Fruit fly (Drosophila melanogaster) whole organism, wandering third instar larva: Measurements from ENCODE around the gene Charon.
A peak's percentile ranks its signal among the peaks of the same experiment; 100 is the strongest.

Source experiments
- Abd-B ChIP-seq: fragments of >200 bp; optimal IDR thresholded peaks from 2 replicates; lab custom pipeline; 2017; ENCODE audit warnings: missing biosample characterization, missing genetic modification characterization
- CG32264 ChIP-seq: fragments of 200-800 bp; sonication (Bioruptor generic); optimal IDR thresholded peaks from 2 replicates; lab custom pipeline; 2016; ENCODE audit warnings: missing biosample characterization, missing genetic modification characterization
- CG9705 ChIP-seq: fragments of 200-800 bp; sonication (Bioruptor generic); optimal IDR thresholded peaks from 2 replicates; lab custom pipeline; 2018; ENCODE audit warnings: missing biosample characterization, mild to moderate bottlenecking, missing genetic modification characterization
- CrebA ChIP-seq: fragments of 200-800 bp; sonication (Bioruptor generic); optimal IDR thresholded peaks from 2 replicates; lab custom pipeline; 2016; ENCODE audit warnings: missing biosample characterization, mild to moderate bottlenecking, missing genetic modification characterization, borderline replicate concordance
- Dfd ChIP-seq: fragments of >200 bp; optimal IDR thresholded peaks from 2 replicates; lab custom pipeline; 2017; ENCODE audit warnings: missing biosample characterization, missing genetic modification characterization
- Dif ChIP-seq: fragments of 200-275, 200-300 bp; sonication (Bioruptor generic); optimal IDR thresholded peaks from 2 replicates; lab custom pipeline; 2018; ENCODE audit warnings: missing biosample characterization, missing genetic modification characterization; ENCODE audit not compliant: partially characterized antibody
- GATAd ChIP-seq: sonication (Bioruptor generic); optimal IDR thresholded peaks from 2 replicates; lab custom pipeline; 2016; ENCODE audit warnings: missing biosample characterization, missing genetic modification characterization
- HLH106 ChIP-seq: fragments of 200-800 bp; optimal IDR thresholded peaks from 3 replicates; lab custom pipeline; 2019; ENCODE audit warnings: missing biosample characterization, mild to moderate bottlenecking, missing genetic modification characterization, moderate library complexity
- Hnf4 ChIP-seq: fragments of 200-800 bp; sonication (Bioruptor generic); optimal IDR thresholded peaks from 2 replicates; lab custom pipeline; 2016; ENCODE audit warnings: missing biosample characterization, mild to moderate bottlenecking, missing genetic modification characterization
- Hr83 ChIP-seq: fragments of 200-300 bp; sonication (Bioruptor generic); optimal IDR thresholded peaks from 2 replicates; lab custom pipeline; 2016; ENCODE audit warnings: missing biosample characterization, mild to moderate bottlenecking, missing genetic modification characterization, moderate library complexity; ENCODE audit not compliant: poor library complexity, severe bottlenecking
- Jra ChIP-seq: sonication (Bioruptor generic); optimal IDR thresholded peaks from 2 replicates; lab custom pipeline; 2016; ENCODE audit warnings: missing biosample characterization, missing genetic modification characterization
- Myc ChIP-seq: fragments of >200 bp; optimal IDR thresholded peaks from 2 replicates; lab custom pipeline; 2017
- N ChIP-seq: fragments of >200 bp; optimal IDR thresholded peaks from 2 replicates; lab custom pipeline; 2018; ENCODE audit warnings: missing biosample characterization, missing external identifiers, missing genetic modification characterization
- OdsH ChIP-seq: fragments of 200-800 bp; sonication (Bioruptor generic); optimal IDR thresholded peaks from 2 replicates; lab custom pipeline; 2016; ENCODE audit warnings: missing biosample characterization, mild to moderate bottlenecking, missing genetic modification characterization
- Rel ChIP-seq, 2 experiments: fragments of 200-800 bp; sonication (Bioruptor generic) in 1 of 2; optimal IDR thresholded peaks; 2 replicates in 1 of 2; 3 replicates in 1 of 2; lab custom pipeline; 2016 to 2019; ENCODE audit warnings: mild to moderate bottlenecking in 2 of 2, missing biosample characterization in 2 of 2, missing genetic modification characterization in 2 of 2, moderate library complexity in 1 of 2
- Sp1 ChIP-seq: fragments of 200-800 bp; sonication (Bioruptor generic); optimal IDR thresholded peaks from 3 replicates; lab custom pipeline; 2019; ENCODE audit warnings: missing biosample characterization, mild to moderate bottlenecking, missing genetic modification characterization, moderate library complexity
- Vsx2 ChIP-seq: fragments of 200-300, 225-300 bp; sonication (Bioruptor generic); optimal IDR thresholded peaks from 2 replicates; lab custom pipeline; 2018; ENCODE audit warnings: missing biosample characterization, missing genetic modification characterization; ENCODE audit not compliant: partially characterized antibody
- br ChIP-seq: fragments of 200-800 bp; sonication (Bioruptor generic); optimal IDR thresholded peaks from 2 replicates; lab custom pipeline; 2016; ENCODE audit warnings: missing biosample characterization, missing genetic modification characterization
- dl ChIP-seq, 2 experiments: fragments of 175-275, 200-275 bp in 1 of 2; fragments of 200-275 bp in 1 of 2; sonication (Bioruptor generic); optimal IDR thresholded peaks; lab custom pipeline; 2018; ENCODE audit warnings: mild to moderate bottlenecking in 2 of 2, missing biosample characterization in 2 of 2, missing genetic modification characterization in 2 of 2, moderate library complexity in 2 of 2; ENCODE audit not compliant: partially characterized antibody in 2 of 2, insufficient read depth in 1 of 2
- dmrt93B ChIP-seq: fragments of 200-800 bp; sonication (Bioruptor generic); optimal IDR thresholded peaks from 2 replicates; lab custom pipeline; 2018; ENCODE audit warnings: missing biosample characterization, mild to moderate bottlenecking, missing genetic modification characterization
- ey ChIP-seq: fragments of 200-800 bp; sonication (Bioruptor generic); optimal IDR thresholded peaks from 2 replicates; lab custom pipeline; 2016; ENCODE audit warnings: missing biosample characterization, missing genetic modification characterization
- foxo ChIP-seq, 2 experiments: fragments of 200-800 bp; sonication (Bioruptor generic); optimal IDR thresholded peaks; 2 replicates in 1 of 2; 3 replicates in 1 of 2; lab custom pipeline; 2016 to 2017; ENCODE audit warnings: missing biosample characterization in 2 of 2, missing genetic modification characterization in 2 of 2
- fru ChIP-seq: fragments of 200-800 bp; sonication (Bioruptor generic); optimal IDR thresholded peaks from 3 replicates; lab custom pipeline; 2016; ENCODE audit warnings: missing biosample characterization, mild to moderate bottlenecking, missing genetic modification characterization
- h ChIP-seq: fragments of 200-800 bp; sonication (Bioruptor generic); optimal IDR thresholded peaks from 3 replicates; lab custom pipeline; 2016; ENCODE audit warnings: missing biosample characterization, mild to moderate bottlenecking, missing genetic modification characterization
- jim ChIP-seq: fragments of 175-275, 200-325 bp; sonication (Bioruptor generic); optimal IDR thresholded peaks from 2 replicates; lab custom pipeline; 2016; ENCODE audit warnings: missing biosample characterization, mild to moderate bottlenecking, missing genetic modification characterization
- lola ChIP-seq: fragments of >200 bp; optimal IDR thresholded peaks from 2 replicates; lab custom pipeline; 2017; ENCODE audit warnings: missing biosample characterization, missing genetic modification characterization
- pan ChIP-seq: fragments of >200 bp; optimal IDR thresholded peaks from 2 replicates; lab custom pipeline; 2017
- psq ChIP-seq: fragments of 200-800 bp; sonication (Bioruptor generic); optimal IDR thresholded peaks from 3 replicates; lab custom pipeline; 2017; ENCODE audit warnings: missing biosample characterization, mild to moderate bottlenecking, missing genetic modification characterization, moderate library complexity
- rgr ChIP-seq: fragments of 200-800 bp; sonication (Bioruptor generic); optimal IDR thresholded peaks from 3 replicates; lab custom pipeline; 2016; ENCODE audit warnings: missing biosample characterization, mild to moderate bottlenecking, missing genetic modification characterization
- sv ChIP-seq: fragments of 200-800 bp; sonication (Bioruptor generic); optimal IDR thresholded peaks from 3 replicates; lab custom pipeline; 2016; ENCODE audit warnings: missing biosample characterization, missing genetic modification characterization
- tai ChIP-seq: sonication (Bioruptor generic); optimal IDR thresholded peaks from 2 replicates; lab custom pipeline; 2016; ENCODE audit warnings: missing biosample characterization, missing genetic modification characterization
- woc ChIP-seq: sonication (Bioruptor generic); optimal IDR thresholded peaks from 2 replicates; lab custom pipeline; 2016; ENCODE audit warnings: missing biosample characterization, mild to moderate bottlenecking, missing genetic modification characterization

Gene Charon

dm6 chr2L:1199166-1199565, 26.6 kb upstream of the Charon start, which contains the start of the genes CG5139 and CG43348:
Gene CG5139, minus strand, starts transcription at chr2L:1199266.
Gene CG43348, plus strand, starts transcription at chr2L:1199412.
- TF ChIP-seq lola (GFP tag; lab: Kevin White, UChicago), result no peak
- no peak for TF ChIP-seq CrebA (GFP tag; lab: Kevin White, UChicago)
- TF ChIP-seq tai, result no peak
- no peak for TF ChIP-seq dmrt93B (GFP tag; lab: Kevin White, UChicago)
- no peak for TF ChIP-seq Dfd (GFP tag; lab: Kevin White, UChicago)
- TF ChIP-seq N (GFP tag; lab: Kevin White, UChicago), result no peak
- no peak for TF ChIP-seq Hnf4 (GFP tag; lab: Kevin White, UChicago)
- no peak for TF ChIP-seq Myc (lab: Kevin White, UChicago)
- no peak for TF ChIP-seq Jra
- no peak for TF ChIP-seq Abd-B (GFP tag; lab: Kevin White, UChicago)
- TF ChIP-seq HLH106 (tag; lab: Kevin White, UChicago), result no peak
- TF ChIP-seq jim (GFP tag; lab: Kevin White, UChicago), result no peak
- TF ChIP-seq pan (lab: Kevin White, UChicago), result no peak
- TF ChIP-seq CG9705 (GFP tag; lab: Kevin White, UChicago), result no peak
- no peak for TF ChIP-seq fru (GFP tag; lab: Kevin White, UChicago)
- no peak for TF ChIP-seq woc (GFP tag; lab: Kevin White, UChicago)
- TF ChIP-seq, all 38 proteins: peak for 0

DNA sequence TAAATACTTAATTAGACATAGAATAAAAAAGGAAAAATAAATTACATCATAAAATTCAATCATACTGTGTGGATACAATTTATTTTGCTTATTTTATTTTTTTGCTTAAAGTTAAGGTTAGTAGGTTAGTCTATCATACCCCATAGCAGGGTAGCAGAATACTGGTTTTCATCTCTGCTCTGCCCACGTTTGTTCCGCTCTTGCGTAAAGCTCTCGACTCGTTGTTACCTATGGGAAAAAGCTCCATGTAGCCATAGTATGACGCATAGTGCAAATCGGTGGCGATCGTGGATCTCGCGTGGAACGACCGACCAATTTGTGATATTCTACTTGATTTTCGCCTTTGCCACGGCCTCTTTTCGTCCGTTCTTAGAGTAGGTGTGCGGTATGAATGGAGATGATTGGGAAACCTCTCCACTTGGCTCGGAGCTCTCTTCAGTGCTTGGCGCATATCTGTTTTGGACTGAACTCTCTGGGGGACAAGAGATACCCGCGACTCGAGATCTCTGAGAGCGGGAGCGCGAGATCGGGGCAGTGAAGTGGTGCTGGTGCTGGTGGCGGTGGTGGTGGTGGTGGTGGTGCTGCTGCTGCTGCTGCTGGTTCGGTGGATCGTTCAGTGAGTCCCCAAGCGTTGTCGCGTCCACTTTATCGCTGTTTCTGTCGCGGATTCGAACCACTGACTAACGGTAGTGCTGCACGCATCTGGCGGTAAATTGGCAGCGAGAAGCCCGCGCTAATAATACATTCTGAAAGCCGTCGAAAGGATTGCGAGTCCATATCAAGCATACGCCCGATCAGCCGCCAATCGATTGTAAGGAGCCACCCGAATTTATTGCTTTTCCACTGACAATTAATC, 13.3 kb upstream of the Charon start, which contains the start of gene CG5001:
Gene CG5001, plus strand, starts transcription at position 116 of the 856 bp plus-strand sequence.
- TF ChIP-seq br (GFP tag; lab: Kevin White, UChicago) (no peak), Vsx2 (GFP tag; lab: Kevin White, UChicago) (no peak), N (GFP tag; lab: Kevin White, UChicago) (no peak), rgr (peak; percentile 75), psq (peak; percentile 79), ey (GFP tag; lab: Kevin White, UChicago) (peak; percentile 62), Jra (no peak), Abd-B (GFP tag; lab: Kevin White, UChicago) (no peak), fru (GFP tag; lab: Kevin White, UChicago) (peak; percentile 14), Sp1 (GFP tag; lab: Kevin White, UChicago) (peak; percentile 62), Rel (GFP tag; optimal IDR thresholded peaks at IDR 0.05; lab: Kevin White, UChicago) (no peak), Rel (tag; optimal IDR thresholded peaks at IDR 0.05; lab: Kevin White, UChicago) (peak; percentile 78), CG9705 (GFP tag; lab: Kevin White, UChicago) (peak; percentile 60), sv (peak; percentile 64), CG32264 (GFP tag; lab: Kevin White, UChicago) (peak; percentile 38), HLH106 (tag; lab: Kevin White, UChicago) (peak; percentile 83), h (peak; percentile 80), Hr83 (GFP tag; lab: Kevin White, UChicago) (peak; percentile 58), Dif (peak; percentile 95), dmrt93B (GFP tag; lab: Kevin White, UChicago) (no peak), OdsH (GFP tag; lab: Kevin White, UChicago) (peak; percentile 75), dl (GFP tag; optimal IDR thresholded peaks at IDR 0.05; lab: Kevin White, UChicago; ENCODE audit: insufficient read depth in 1 of 2, partially characterized antibody in 2 of 2) (peak in 1 of 2 experiments; percentile 94), foxo (GFP tag; optimal IDR thresholded peaks at IDR 0.05; lab: Kevin White, UChicago) (peak in 1 of 2 experiments; percentile 79), Hnf4 (GFP tag; lab: Kevin White, UChicago) (no peak), GATAd (GFP tag; lab: Kevin White, UChicago) (no peak)

- TF ChIP-seq Hr83 (GFP tag; lab: Kevin White, UChicago) (no peak), OdsH (GFP tag; lab: Kevin White, UChicago) (no peak), Vsx2 (GFP tag; lab: Kevin White, UChicago) (no peak), Rel (GFP tag; optimal IDR thresholded peaks at IDR 0.05; lab: Kevin White, UChicago) (no peak), Rel (tag; optimal IDR thresholded peaks at IDR 0.05; lab: Kevin White, UChicago) (peak; percentile 81), dmrt93B (GFP tag; lab: Kevin White, UChicago) (no peak)
Measured at dm6 chr2L:1183799-1184198, 11.2 kb upstream of the Charon start, which contains the start of the genes CG5126 and Tgt. Gene CG5126, minus strand, starts transcription at chr2L:1184020. Gene Tgt, plus strand, starts transcription at chr2L:1184065.
